Worm (Caenorhabditis elegans) whole organism, early embryonic: ENCODE measurements around the gene hlh-28.
"Not testable (repeated sequence)": the region's sequence is repeated elsewhere in the genome, so short reads cannot be mapped to it uniquely, and the experiment has no call there.

Experiments
- B0310.2 ChIP-seq: sonication (generic microtip); optimal IDR thresholded peaks from 2 replicates; lab custom pipeline; 2016; ENCODE audit warnings: mild to moderate bottlenecking, missing genetic modification characterization, missing compliant biosample characterization
- F13C5.2 ChIP-seq: sonication (generic microtip); optimal IDR thresholded peaks from 2 replicates; lab custom pipeline; 2017; ENCODE audit warnings: mild to moderate bottlenecking, missing genetic modification characterization, inconsistent platforms, missing compliant biosample characterization
- aly-1 ChIP-seq: sonication (generic microtip); optimal IDR thresholded peaks from 2 replicates; lab custom pipeline; 2016; ENCODE audit warnings: missing genetic modification characterization, missing compliant biosample characterization
- ama-1 ChIP-seq: fragments of 150-350 bp; optimal IDR thresholded peaks from 2 replicates; lab custom pipeline; 2014
- ceh-13 ChIP-seq: fragments of 200-800 bp; sonication (Bioruptor generic); optimal IDR thresholded peaks from 2 replicates; lab custom pipeline; 2018; ENCODE audit warnings: mild to moderate bottlenecking, missing genetic modification characterization, missing compliant biosample characterization
- ceh-36 ChIP-seq: sonication (generic microtip); optimal IDR thresholded peaks from 2 replicates; lab custom pipeline; 2016; ENCODE audit warnings: missing genetic modification characterization, inconsistent platforms, missing compliant biosample characterization
- ets-7 ChIP-seq: sonication (generic microtip); optimal IDR thresholded peaks from 2 replicates; lab custom pipeline; 2016; ENCODE audit warnings: missing genotype, missing genetic modification characterization, missing compliant biosample characterization
- flt-1 ChIP-seq: fragments of 200-800 bp; sonication (Bioruptor generic); IDR thresholded peaks from 2 replicates; pipeline ENCODE4 v1.3.6; 2022; ENCODE audit warnings: missing genetic modification characterization, missing compliant biosample characterization
- hmbx-1 ChIP-seq: sonication (generic microtip); optimal IDR thresholded peaks from 2 replicates; lab custom pipeline; 2016; ENCODE audit warnings: mild to moderate bottlenecking, missing genetic modification characterization, missing compliant biosample characterization
- hmg-4 ChIP-seq: fragments of 200-800 bp; sonication (Bioruptor generic); optimal IDR thresholded peaks from 2 replicates; lab custom pipeline; 2018; ENCODE audit warnings: mild to moderate bottlenecking, missing genetic modification characterization, missing compliant biosample characterization
- hnd-1 ChIP-seq: sonication (generic microtip); optimal IDR thresholded peaks from 2 replicates; lab custom pipeline; 2016; ENCODE audit warnings: missing genetic modification characterization, missing compliant biosample characterization
- pes-1 ChIP-seq: fragments of 200-800 bp; sonication (Bioruptor generic); IDR thresholded peaks from 2 replicates; pipeline ENCODE4 v1.3.6; 2022; ENCODE audit warnings: missing genetic modification reagents, missing genetic modification characterization, missing compliant biosample characterization
- scrt-1 ChIP-seq: fragments of 200-800 bp; sonication (Bioruptor generic); IDR thresholded peaks from 2 replicates; pipeline ENCODE4 v1.3.6; 2022; ENCODE audit warnings: missing genetic modification characterization, missing compliant biosample characterization
- sea-1 ChIP-seq: fragments of 200-800 bp; sonication (Bioruptor generic); conservative IDR thresholded peaks from 2 replicates; pipeline ENCODE4 v1.3.6; 2022; ENCODE audit warnings: missing genetic modification characterization, missing compliant biosample characterization
- tbx-11 ChIP-seq: fragments of 200-800 bp; sonication (Bioruptor generic); IDR thresholded peaks from 2 replicates; pipeline ENCODE4 v1.3.6; 2022; ENCODE audit warnings: missing genetic modification characterization, missing compliant biosample characterization
- tbx-37 ChIP-seq: fragments of 200-800 bp; sonication (Bioruptor generic); conservative IDR thresholded peaks from 2 replicates; pipeline ENCODE4 v1.3.6; 2022; ENCODE audit warnings: missing genetic modification reagents, missing genetic modification characterization, missing compliant biosample characterization
- tra-4 ChIP-seq: sonication (generic microtip); optimal IDR thresholded peaks from 2 replicates; lab custom pipeline; 2017; ENCODE audit warnings: missing genetic modification characterization, missing compliant biosample characterization

The hlh-28 gene

ce11 chrX:17550755-17551154, at the start of gene hlh-28:
hlh-28 (plus strand) TSS chrX:17551055.
- not testable (repeated sequence) for TF ChIP-seq tra-4 (tag; lab: Kevin White, UChicago); sea-1 (GFP tag; lab: Robert Waterston, UW); aly-1 (tag; lab: Kevin White, UChicago)

- TF ChIP-seq ceh-13 (GFP tag; lab: Kevin White, UChicago) (no peak), scrt-1 (GFP tag; lab: Robert Waterston, UW) (no peak), aly-1 (tag; lab: Kevin White, UChicago) (no peak), pes-1 (no peak), tbx-37 (no peak), ama-1 (no peak), tbx-11 (no peak), hmg-4 (no peak), ets-7 (tag; lab: Kevin White, UChicago) (no peak), F13C5.2 (tag; lab: Kevin White, UChicago) (no peak), flt-1 (GFP tag; lab: Robert Waterston, UW) (no peak), hnd-1 (tag; lab: Kevin White, UChicago) (no peak), ceh-36 (tag; lab: Kevin White, UChicago) (no peak), B0310.2 (tag; lab: Kevin White, UChicago) (no peak), sea-1 (GFP tag; lab: Robert Waterston, UW) (no peak), hmbx-1 (no peak), tra-4 (tag; lab: Kevin White, UChicago) (no peak)
Measured at ce11 chrX:17502246-17502645, 48.6 kb upstream of the hlh-28 start.

- TF ChIP-seq B0310.2 (tag; lab: Kevin White, UChicago), result no peak
- TF ChIP-seq hmg-4, result no peak
Measured at ce11 chrX:17504447-17504846, 46.4 kb upstream of the hlh-28 start.

- TF ChIP-seq ceh-13 (GFP tag; lab: Kevin White, UChicago), result no peak
- no peak for TF ChIP-seq tbx-37
- no peak for TF ChIP-seq hmbx-1
- TF ChIP-seq hmg-4, result no peak
- no peak for TF ChIP-seq hnd-1 (tag; lab: Kevin White, UChicago)
- TF ChIP-seq B0310.2 (tag; lab: Kevin White, UChicago), result no peak
- no peak for TF ChIP-seq F13C5.2 (tag; lab: Kevin White, UChicago)
- no peak for TF ChIP-seq sea-1 (GFP tag; lab: Robert Waterston, UW)
Measured at ce11 chrX:17505547-17506181, 45.2 kb upstream of the hlh-28 start.

ce11 chrX:17508137-17508536, 42.7 kb upstream of the hlh-28 start:
- no peak for TF ChIP-seq ceh-13 (GFP tag; lab: Kevin White, UChicago)
- no peak for TF ChIP-seq aly-1 (tag; lab: Kevin White, UChicago)
- no peak for TF ChIP-seq sea-1 (GFP tag; lab: Robert Waterston, UW)
- no peak for TF ChIP-seq ama-1
- no peak for TF ChIP-seq flt-1 (GFP tag; lab: Robert Waterston, UW)
- no peak for TF ChIP-seq ceh-36 (tag; lab: Kevin White, UChicago)
- TF ChIP-seq scrt-1 (GFP tag; lab: Robert Waterston, UW), result no peak

ce11 chrX:17509048-17509776, 41.6 kb upstream of the hlh-28 start:
- TF ChIP-seq hnd-1 (tag; lab: Kevin White, UChicago) (no peak), scrt-1 (GFP tag; lab: Robert Waterston, UW) (no peak), ama-1 (no peak), ceh-13 (GFP tag; lab: Kevin White, UChicago) (no peak), sea-1 (GFP tag; lab: Robert Waterston, UW) (no peak), pes-1 (no peak)

- TF ChIP-seq aly-1 (tag; lab: Kevin White, UChicago) (no peak), tbx-37 (no peak), F13C5.2 (tag; lab: Kevin White, UChicago) (no peak), ceh-36 (tag; lab: Kevin White, UChicago) (no peak), hmbx-1 (no peak), ceh-13 (GFP tag; lab: Kevin White, UChicago) (no peak), flt-1 (GFP tag; lab: Robert Waterston, UW) (no peak), hnd-1 (tag; lab: Kevin White, UChicago) (no peak), ama-1 (no peak), B0310.2 (tag; lab: Kevin White, UChicago) (no peak), scrt-1 (GFP tag; lab: Robert Waterston, UW) (no peak), pes-1 (no peak), sea-1 (GFP tag; lab: Robert Waterston, UW) (no peak)
Measured at ce11 chrX:17510523-17510922, 40.3 kb upstream of the hlh-28 start.

- TF ChIP-seq ama-1 (no peak), hmg-4 (peak; percentile 85), F13C5.2 (tag; lab: Kevin White, UChicago) (peak; percentile 36), ets-7 (tag; lab: Kevin White, UChicago) (peak; percentile 6), ceh-13 (GFP tag; lab: Kevin White, UChicago) (no peak), sea-1 (GFP tag; lab: Robert Waterston, UW) (0 out of 2 replicates have a peak, but pooled peaks have one; percentile 12), aly-1 (tag; lab: Kevin White, UChicago) (peak; percentile 20), ceh-36 (tag; lab: Kevin White, UChicago) (no peak)
Measured at ce11 chrX:17513507-17514113, 37.2 kb upstream of the hlh-28 start, which contains the start of gene nhr-1. nhr-1 (plus strand) TSS chrX:17514063.
